Worm (Caenorhabditis elegans) whole organism, L1 larva: ENCODE data around the gene ttr-21.

ENCODE experiments used
- C34B4.2 ChIP-seq: sonication (generic microtip); optimal IDR thresholded peaks from 2 replicates; lab custom pipeline; 2017; ENCODE audit warnings: mild to moderate bottlenecking, missing genetic modification characterization, missing compliant biosample characterization
- ama-1 ChIP-seq: fragments of 150-350 bp; optimal IDR thresholded peaks from 2 replicates; lab custom pipeline; 2014
- egl-27 ChIP-seq, 2 experiments: fragments of 150-350 bp in 1 of 2; sonication (generic microtip); optimal IDR thresholded peaks; 3 replicates each; lab custom pipeline; 2017 to 2018; ENCODE audit warnings: missing biosample characterization in 2 of 2, missing genetic modification characterization in 2 of 2, missing genetic modification reagents in 2 of 2
- fkh-10 ChIP-seq: sonication (generic microtip); optimal IDR thresholded peaks from 2 replicates; lab custom pipeline; 2017; ENCODE audit warnings: missing biosample characterization, missing genetic modification reagents, missing genetic modification characterization
- lin-15B ChIP-seq: fragments of 150-350 bp; sonication (generic microtip); optimal IDR thresholded peaks from 3 replicates; lab custom pipeline; 2014; ENCODE audit warnings: missing biosample characterization, missing genetic modification characterization
- lin-39 ChIP-seq: fragments of 150-350 bp; optimal IDR thresholded peaks from 2 replicates; lab custom pipeline; 2014; ENCODE audit warnings: missing biosample characterization, missing genetic modification reagents, missing genetic modification characterization
- lir-3 ChIP-seq: sonication (generic microtip); optimal IDR thresholded peaks from 2 replicates; lab custom pipeline; 2016; ENCODE audit warnings: mild to moderate bottlenecking, missing genetic modification characterization, moderate library complexity, missing compliant biosample characterization; ENCODE audit not compliant: poor library complexity
- mdl-1 ChIP-seq, 2 experiments: fragments of 150-350 bp; optimal IDR thresholded peaks; 2 replicates each; lab custom pipeline; 2014 to 2017; ENCODE audit warnings: missing biosample characterization in 2 of 2, missing genetic modification characterization in 2 of 2, inconsistent platforms in 1 of 2
- nhr-11 ChIP-seq: fragments of 150-350 bp; optimal IDR thresholded peaks from 2 replicates; lab custom pipeline; 2014; ENCODE audit warnings: missing biosample characterization, missing genetic modification characterization
- nhr-237 ChIP-seq: fragments of 150-350 bp; optimal IDR thresholded peaks from 2 replicates; lab custom pipeline; 2014; ENCODE audit warnings: missing biosample characterization, missing genetic modification characterization
- nhr-76 ChIP-seq: sonication (generic microtip); optimal IDR thresholded peaks from 2 replicates; lab custom pipeline; 2017; ENCODE audit warnings: missing biosample characterization, missing genetic modification characterization

DNA sequence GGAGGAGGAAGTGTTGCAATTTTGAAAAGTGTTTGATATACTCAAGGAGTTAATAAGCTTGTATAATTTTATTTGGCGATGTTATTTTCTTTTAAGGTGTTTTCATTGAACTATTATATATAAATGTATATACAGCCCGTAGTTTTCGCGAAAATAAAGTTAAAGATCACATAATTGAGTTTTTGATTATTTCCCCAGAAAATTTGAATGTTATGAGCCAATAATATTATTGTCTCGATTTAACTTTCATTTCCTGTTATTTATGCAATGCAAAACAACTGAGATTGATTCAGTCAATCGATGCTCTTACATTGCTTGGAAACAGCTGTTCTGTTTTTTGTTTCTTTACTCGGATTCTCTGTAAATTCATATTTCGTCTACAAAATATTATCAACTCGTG, 5.8 kb downstream of the ttr-21 start, which contains the start of gene srx-133:
- no peak for TF ChIP-seq nhr-237
- no peak for TF ChIP-seq lin-39 (tag; lab: Kevin White, UChicago)
- TF ChIP-seq nhr-76 (tag; lab: Kevin White, UChicago): no peak
- TF ChIP-seq mdl-1 (tag; optimal IDR thresholded peaks at IDR 0.05; lab: Kevin White, UChicago): no peak
- TF ChIP-seq lir-3 (tag; lab: Kevin White, UChicago): no peak
- TF ChIP-seq lin-15B: no peak
- no peak for TF ChIP-seq fkh-10 (GFP tag; lab: Kevin White, UChicago)
- TF ChIP-seq ama-1: no peak
- TF ChIP-seq nhr-11 (tag; lab: Kevin White, UChicago): no peak
- TF ChIP-seq egl-27 (tag; optimal IDR thresholded peaks at IDR 0.05; lab: Kevin White, UChicago): no peak
- TF ChIP-seq C34B4.2 (tag; lab: Kevin White, UChicago): no peak
